Fruit fly (Drosophila melanogaster): ENCODE results near the gene CG42780.

Gene CG42780

DNA sequence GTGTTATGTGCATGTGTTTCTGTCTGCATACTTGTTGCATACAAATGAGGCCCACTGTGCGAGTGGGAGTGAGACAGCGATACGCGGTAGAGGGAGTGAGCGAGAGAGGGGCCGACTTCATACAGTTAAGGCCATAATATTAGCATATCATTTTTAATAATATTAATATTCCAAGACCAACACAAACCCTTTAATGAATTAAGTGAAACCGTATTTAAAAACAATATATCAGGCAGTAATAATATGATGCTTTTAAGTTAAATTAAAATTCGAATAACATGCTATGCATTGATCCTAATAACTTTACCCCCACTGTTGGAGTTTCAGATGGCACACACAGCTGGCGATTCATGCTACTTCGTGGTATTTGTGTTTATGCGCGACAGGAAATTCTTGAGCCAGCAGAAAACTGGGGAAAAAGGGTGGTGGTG, 7.2 kb downstream of the CG42780 start (continued):
- peak; percentile 98 for TF ChIP-seq tap (tag; optimal IDR thresholded peaks at IDR 0.05)
- TF ChIP-seq CG8388 (GFP tag; optimal IDR thresholded peaks at IDR 0.05), result peak; percentile 98
- TF ChIP-seq CG9876 (GFP tag; optimal IDR thresholded peaks at IDR 0.05), result no peak
- TF ChIP-seq CG2712 (tag; optimal IDR thresholded peaks at IDR 0.05), result peak; percentile 99
- TF ChIP-seq Ptx1 (GFP tag; IDR thresholded peaks at IDR 0.05), result peak; percentile 96
- peak; percentile 94 for TF ChIP-seq B-H1 (GFP tag; IDR thresholded peaks at IDR 0.05)
- TF ChIP-seq CG2116 (GFP tag; optimal IDR thresholded peaks at IDR 0.05), result peak; percentile 61
- peak; percentile 94 for TF ChIP-seq Ets65A (GFP tag)
- TF ChIP-seq E2f1 (GFP tag; IDR thresholded peaks at IDR 0.05), result peak; percentile 94
- peak; percentile 73 for TF ChIP-seq CG4360 (GFP tag; IDR thresholded peaks at IDR 0.05)
- TF ChIP-seq CG17359 (tag; optimal IDR thresholded peaks at IDR 0.05), result peak; percentile 98
- peak; percentile 84 for TF ChIP-seq CG11085 (GFP tag; IDR thresholded peaks at IDR 0.05)
- peak; percentile 87 for TF ChIP-seq Taf1 (GFP tag; IDR thresholded peaks at IDR 0.05)
- TF ChIP-seq CG12769 (tag; optimal IDR thresholded peaks at IDR 0.05), result peak; percentile 95
- TF ChIP-seq mam (GFP tag; optimal IDR thresholded peaks at IDR 0.05), result peak; percentile 75
- peak; percentile 14 for TF ChIP-seq ERR (GFP tag; optimal IDR thresholded peaks at IDR 0.05)
- TF ChIP-seq CG6689 (GFP tag; IDR thresholded peaks at IDR 0.05), result peak; percentile 96
- TF ChIP-seq ttk (GFP tag; IDR thresholded peaks at IDR 0.05), result peak; percentile 94
- peak; percentile 88 for TF ChIP-seq CG12155 (GFP tag; optimal IDR thresholded peaks at IDR 0.05)
- TF ChIP-seq CG1024 (GFP tag; IDR thresholded peaks at IDR 0.05), result peak; percentile 85
- TF ChIP-seq disco-r (GFP tag; optimal IDR thresholded peaks at IDR 0.05), result peak; percentile 70
- peak; percentile 96 for TF ChIP-seq CG18599 (GFP tag; optimal IDR thresholded peaks at IDR 0.05)
- peak; percentile 95 for TF ChIP-seq CG16815 (GFP tag; optimal IDR thresholded peaks at IDR 0.05)
- peak; percentile 91 for TF ChIP-seq CG4730 (GFP tag; IDR thresholded peaks at IDR 0.05)
- peak; percentile 59 for TF ChIP-seq Bdp1 (GFP tag; optimal IDR thresholded peaks at IDR 0.05)
- TF ChIP-seq CG2129 (GFP tag; IDR thresholded peaks at IDR 0.05; ENCODE audit: partially characterized antibody), result no peak
- peak; percentile 71 for TF ChIP-seq B-H2 (GFP tag; optimal IDR thresholded peaks at IDR 0.05)
- peak; percentile 83 for TF ChIP-seq MBD-R2 (GFP tag; IDR thresholded peaks at IDR 0.05)
- peak; percentile 85 for TF ChIP-seq sug (tag; optimal IDR thresholded peaks at IDR 0.05)
- TF ChIP-seq CG31365 (tag; optimal IDR thresholded peaks at IDR 0.05), result peak; percentile 85
- TF ChIP-seq gfzf (GFP tag; optimal IDR thresholded peaks at IDR 0.05), result no peak

DNA sequence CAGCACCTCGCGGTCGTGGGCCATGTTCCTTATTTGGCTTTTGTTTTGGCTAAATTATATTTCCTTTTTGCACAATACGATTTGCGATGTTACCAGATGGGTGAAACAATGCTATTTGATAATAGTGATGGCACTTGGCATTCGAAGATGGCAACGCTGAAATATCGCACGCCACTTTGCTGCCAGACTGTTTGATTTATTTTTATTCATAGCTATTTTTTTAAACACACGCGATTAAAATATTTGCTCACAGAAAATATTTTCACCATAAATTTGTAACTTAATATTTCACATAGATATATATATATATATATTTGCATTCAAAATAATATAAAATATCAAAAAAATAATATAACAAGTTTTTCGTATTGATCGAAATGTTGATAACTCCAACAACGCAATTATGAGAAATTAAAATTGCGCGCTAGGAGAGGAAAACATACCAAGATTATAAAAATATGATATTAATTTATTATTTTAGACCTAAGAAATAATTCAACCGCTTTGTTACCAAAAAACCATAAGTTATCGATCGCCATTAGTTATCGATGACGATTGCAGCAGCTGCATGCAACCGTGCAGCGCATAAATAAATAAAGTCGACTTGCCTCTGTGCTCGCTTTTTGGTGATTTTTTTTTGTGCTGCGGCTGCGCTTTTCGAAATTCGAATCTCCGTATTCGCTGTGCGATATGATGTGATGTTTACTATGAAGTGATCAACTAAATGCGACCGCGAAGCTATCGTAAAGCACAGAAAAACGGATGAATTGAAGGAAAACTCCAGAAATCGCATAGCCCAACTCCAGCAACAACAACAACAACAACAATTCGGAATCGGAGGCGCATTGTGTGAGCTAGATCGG, 8.1 kb downstream of the CG42780 start, which contains the start of the genes Atg5 and Dok:
Atg5 (minus strand) TSS at position 122 of the 863 bp plus-strand sequence.
Dok (plus strand) TSS at position 566 of the 863 bp plus-strand sequence.
- TF ChIP-seq Trl (optimal IDR thresholded peaks at IDR 0.05), result no peak
- TF ChIP-seq Trl (GFP tag; optimal IDR thresholded peaks at IDR 0.05), result no peak
- TF ChIP-seq chn (GFP tag; optimal IDR thresholded peaks at IDR 0.05), result no peak
- no peak for TF ChIP-seq D19B (GFP tag; optimal IDR thresholded peaks at IDR 0.05)
- no peak for TF ChIP-seq CG7928 (GFP tag; optimal IDR thresholded peaks at IDR 0.05)
- TF ChIP-seq NfI (GFP tag; optimal IDR thresholded peaks at IDR 0.05), result no peak
- no peak for TF ChIP-seq CG3995 (GFP tag; optimal IDR thresholded peaks at IDR 0.05)
- TF ChIP-seq Ets65A (GFP tag), result peak; percentile 94
- TF ChIP-seq luna (GFP tag; optimal IDR thresholded peaks at IDR 0.05), result no peak
- TF ChIP-seq CG2678 (tag; optimal IDR thresholded peaks at IDR 0.05), result peak; percentile 20
- TF ChIP-seq YL-1 (GFP tag; optimal IDR thresholded peaks at IDR 0.05), result no peak
- TF ChIP-seq slp2 (GFP tag; optimal IDR thresholded peaks at IDR 0.05), result no peak
- TF ChIP-seq CG9609 (GFP tag; optimal IDR thresholded peaks at IDR 0.05), result peak; percentile 33
- TF ChIP-seq CG4707 (GFP tag; optimal IDR thresholded peaks at IDR 0.05), result no peak
- TF ChIP-seq sens-2 (GFP tag; IDR thresholded peaks at IDR 0.05), result no peak
- no peak for TF ChIP-seq CG3163 (GFP tag; optimal IDR thresholded peaks at IDR 0.05)
- TF ChIP-seq CG18764 (GFP tag; optimal IDR thresholded peaks at IDR 0.05), result no peak
- no peak for TF ChIP-seq Mrtf (GFP tag; IDR thresholded peaks at IDR 0.05)
- TF ChIP-seq CG14860 (GFP tag; IDR thresholded peaks at IDR 0.05; ENCODE audit: partially characterized antibody), result 0 out of 3 replicates have a peak, but pooled peaks have one; percentile 53
- TF ChIP-seq Nf-YC (tag; optimal IDR thresholded peaks at IDR 0.05), result peak; percentile 44
- no peak for TF ChIP-seq CG6683 (GFP tag; optimal IDR thresholded peaks at IDR 0.05)
- TF ChIP-seq pum (GFP tag; optimal IDR thresholded peaks at IDR 0.05), result no peak
